Worm (Caenorhabditis elegans) whole organism, L3 larva: ENCODE results near the gene F40G9.12.

Source experiments
- ceh-28 ChIP-seq: fragments of 150-350 bp; optimal IDR thresholded peaks from 2 replicates; lab custom pipeline; 2014; ENCODE audit warnings: missing biosample characterization, missing genetic modification reagents, missing genetic modification characterization
- ceh-82 ChIP-seq: fragments of 150-350 bp; optimal IDR thresholded peaks from 2 replicates; lab custom pipeline; 2014; ENCODE audit warnings: missing biosample characterization, missing genetic modification characterization
- ceh-9 ChIP-seq: sonication (generic microtip); optimal IDR thresholded peaks from 2 replicates; lab custom pipeline; 2018; ENCODE audit warnings: missing biosample characterization, missing genetic modification characterization
- fkh-2 ChIP-seq: fragments of 150-350 bp; optimal IDR thresholded peaks from 2 replicates; lab custom pipeline; 2014; ENCODE audit warnings: missing biosample characterization, missing genetic modification reagents, missing genetic modification characterization
- fos-1 ChIP-seq: fragments of 150-350 bp; optimal IDR thresholded peaks from 2 replicates; lab custom pipeline; 2014; ENCODE audit warnings: missing biosample characterization, missing genetic modification characterization
- hmg-11 ChIP-seq: sonication (generic microtip); optimal IDR thresholded peaks from 2 replicates; lab custom pipeline; 2016; ENCODE audit warnings: missing genetic modification characterization, missing compliant biosample characterization
- lsy-12 ChIP-seq: sonication (generic microtip); optimal IDR thresholded peaks from 2 replicates; lab custom pipeline; 2016; ENCODE audit warnings: mild to moderate bottlenecking, missing genetic modification characterization, missing compliant biosample characterization
- nfya-1 ChIP-seq: sonication (generic microtip); optimal IDR thresholded peaks from 2 replicates; lab custom pipeline; 2017; ENCODE audit warnings: missing genetic modification characterization, mild to moderate bottlenecking, missing compliant biosample characterization, antibody characterized with exemption, moderate library complexity; ENCODE audit not compliant: insufficient read depth
- nhr-237 ChIP-seq: fragments of 150-350 bp; optimal IDR thresholded peaks from 2 replicates; lab custom pipeline; 2014; ENCODE audit warnings: missing biosample characterization, missing genetic modification characterization
- nhr-25 ChIP-seq: sonication (generic microtip); optimal IDR thresholded peaks from 2 replicates; lab custom pipeline; 2017; ENCODE audit warnings: missing biosample characterization, missing genetic modification characterization
- nhr-43 ChIP-seq: sonication (generic microtip); optimal IDR thresholded peaks from 2 replicates; lab custom pipeline; 2016; ENCODE audit warnings: mild to moderate bottlenecking, missing genetic modification characterization, missing compliant biosample characterization; ENCODE audit not compliant: poor library complexity, severe bottlenecking
- skn-1 ChIP-seq: fragments of 150-350 bp; optimal IDR thresholded peaks from 2 replicates; lab custom pipeline; 2014; ENCODE audit warnings: missing biosample characterization, missing genetic modification characterization
- ztf-4 ChIP-seq: fragments of 150-350 bp; optimal IDR thresholded peaks from 2 replicates; lab custom pipeline; 2014; ENCODE audit warnings: missing biosample characterization, missing genetic modification characterization

F40G9.12 gene

DNA sequence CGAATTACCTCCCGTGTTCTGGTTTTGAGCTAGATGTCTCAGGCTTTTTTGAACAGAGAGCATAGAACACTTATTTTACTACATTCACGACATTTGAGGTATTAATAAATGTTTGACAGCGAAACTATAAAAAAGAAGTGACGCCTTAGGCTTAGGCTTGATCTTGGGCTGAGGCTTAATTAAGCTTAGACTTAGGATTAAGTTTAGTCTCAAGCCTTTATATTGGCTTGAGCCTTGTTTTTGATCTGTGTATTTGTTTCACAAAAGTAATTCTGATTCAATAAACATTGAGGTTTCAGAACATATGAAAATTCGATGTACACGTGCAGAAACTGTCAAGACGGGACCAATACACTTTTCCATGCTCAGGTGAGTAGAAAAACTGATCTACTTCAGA is 38.0 kb downstream of the F40G9.12 start, which contains the start of gene klp-20:
TSS of gene klp-20 (plus strand) at position 298 of the 397 bp plus-strand sequence.
- no peak for TF ChIP-seq fos-1
- no peak for TF ChIP-seq ztf-4 (tag; lab: Kevin White, UChicago)
- TF ChIP-seq ceh-9 (tag; lab: Kevin White, UChicago) = no peak
- TF ChIP-seq lsy-12 (tag; lab: Kevin White, UChicago) = no peak
- no peak for TF ChIP-seq ceh-28 (tag; lab: Kevin White, UChicago)
- no peak for TF ChIP-seq skn-1
- no peak for TF ChIP-seq nhr-43 (tag; lab: Kevin White, UChicago)
- no peak for TF ChIP-seq ceh-82 (tag; lab: Kevin White, UChicago)
- no peak for TF ChIP-seq hmg-11 (tag; lab: Kevin White, UChicago)

DNA sequence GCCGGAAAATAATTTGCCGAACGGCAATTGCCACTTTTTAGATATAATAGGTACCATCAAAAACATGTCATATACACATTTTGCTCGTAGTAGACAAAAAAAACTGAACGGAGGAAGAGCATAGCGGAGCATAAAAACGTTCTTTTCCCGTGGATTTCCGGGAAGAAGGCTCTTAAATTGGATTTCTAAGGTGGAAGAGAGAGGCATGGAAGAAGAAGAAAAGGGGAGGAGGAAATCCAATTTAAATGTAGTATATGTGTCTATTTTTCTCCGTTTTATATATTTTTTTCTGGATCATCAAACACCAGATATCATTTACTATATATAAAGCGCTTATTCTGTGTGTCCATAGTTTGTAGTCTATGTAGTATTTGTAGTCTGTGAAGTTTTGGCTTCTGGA is 39.7 kb downstream of the F40G9.12 start:
- TF ChIP-seq fkh-2 (tag; lab: Kevin White, UChicago) = no peak
- TF ChIP-seq nhr-25 (tag; lab: Kevin White, UChicago) = no peak
- TF ChIP-seq, all 47 proteins: peak for 0

- TF ChIP-seq nfya-1 (tag; lab: Kevin White, UChicago) = peak; percentile 2
- TF ChIP-seq hmg-11 (tag; lab: Kevin White, UChicago) = peak; percentile 57
- TF ChIP-seq nhr-43 (tag; lab: Kevin White, UChicago) = no peak
- no peak for TF ChIP-seq nhr-237 (tag; lab: Kevin White, UChicago)
These were observed 48.7 kb downstream of the F40G9.12 start for ce11 chrIII:220368-220767.
